Worm (Caenorhabditis elegans): ENCODE data around the gene pals-24.

- TF ChIP-seq scrt-1 (GFP tag; IDR thresholded peaks at IDR 0.05) (no peak), ceh-13 (GFP tag; optimal IDR thresholded peaks at IDR 0.05) (no peak), tbx-37 (GFP tag; conservative IDR thresholded peaks at IDR 0.05) (no peak), tra-4 (tag; optimal IDR thresholded peaks at IDR 0.05) (no peak), flt-1 (GFP tag; IDR thresholded peaks at IDR 0.05) (no peak), aly-1 (tag; optimal IDR thresholded peaks at IDR 0.05) (no peak)
These were observed 45.2 kb downstream of the pals-24 start, which contains the start of gene F40G9.7 for ce11 chrIII:165390-165789.
